Fruit fly (Drosophila melanogaster): Measurements from ENCODE around the gene CG10747.

CG10747 gene

dm6 chr2L:20120388-20121232 lies 29.5 kb upstream of the CG10747 start (continued):
- TF ChIP-seq CG6276 (GFP tag; optimal IDR thresholded peaks at IDR 0.05) (peak; percentile 72), CG3919 (GFP tag; optimal IDR thresholded peaks at IDR 0.05) (peak; percentile 66), CG15336 (GFP tag; IDR thresholded peaks at IDR 0.05) (no peak), topi (GFP tag; optimal IDR thresholded peaks at IDR 0.05) (peak; percentile 47), achi (GFP tag; optimal IDR thresholded peaks at IDR 0.05) (peak; percentile 35), CG31627 (GFP tag; optimal IDR thresholded peaks at IDR 0.05) (peak; percentile 85), svp (GFP tag) (peak; percentile 79), CG3032 (tag; optimal IDR thresholded peaks at IDR 0.05) (peak; percentile 70), dsx (GFP tag; optimal IDR thresholded peaks at IDR 0.05; ENCODE audit: poor library complexity, severe bottlenecking) (peak; percentile 52), Eip75B (GFP tag; optimal IDR thresholded peaks at IDR 0.05) (peak; percentile 30), CG1621 (tag; optimal IDR thresholded peaks at IDR 0.05) (peak; percentile 7), CG34406 (GFP tag; optimal IDR thresholded peaks at IDR 0.05) (peak; percentile 53), CG11902 (GFP tag; optimal IDR thresholded peaks at IDR 0.05) (peak; percentile 62), net (GFP tag; optimal IDR thresholded peaks at IDR 0.05) (peak; percentile 62), Sox102F (GFP tag; optimal IDR thresholded peaks at IDR 0.05) (peak; percentile 64), pdm3 (GFP tag; optimal IDR thresholded peaks at IDR 0.05) (peak; percentile 66), Smox (GFP tag; optimal IDR thresholded peaks at IDR 0.05) (peak; percentile 30), CG7368 (GFP tag; optimal IDR thresholded peaks at IDR 0.05) (no peak), vri (GFP tag; optimal IDR thresholded peaks at IDR 0.05) (peak; percentile 27), fkh (GFP tag; optimal IDR thresholded peaks at IDR 0.05) (no peak), salr (GFP tag; optimal IDR thresholded peaks at IDR 0.05) (peak; percentile 56 to 70), spab (GFP tag; optimal IDR thresholded peaks at IDR 0.05) (peak; percentile 50), Blimp-1 (GFP tag; optimal IDR thresholded peaks at IDR 0.05) (peak; percentile 33), Eip93F (GFP tag; optimal IDR thresholded peaks at IDR 0.05) (no peak), fd59A (GFP tag; optimal IDR thresholded peaks at IDR 0.05) (peak; percentile 42), CG4318 (GFP tag; optimal IDR thresholded peaks at IDR 0.05) (peak; percentile 53), CG6808 (GFP tag; optimal IDR thresholded peaks at IDR 0.05) (peak; percentile 60), Eip78C (GFP tag) (peak; percentile 89), CG10669 (GFP tag; optimal IDR thresholded peaks at IDR 0.05) (peak; percentile 49), esn (GFP tag; optimal IDR thresholded peaks at IDR 0.05) (peak; percentile 67), CG8119 (GFP tag; IDR thresholded peaks at IDR 0.05) (peak; percentile 80; the same call in 2 of the 3 replicates)

DNA sequence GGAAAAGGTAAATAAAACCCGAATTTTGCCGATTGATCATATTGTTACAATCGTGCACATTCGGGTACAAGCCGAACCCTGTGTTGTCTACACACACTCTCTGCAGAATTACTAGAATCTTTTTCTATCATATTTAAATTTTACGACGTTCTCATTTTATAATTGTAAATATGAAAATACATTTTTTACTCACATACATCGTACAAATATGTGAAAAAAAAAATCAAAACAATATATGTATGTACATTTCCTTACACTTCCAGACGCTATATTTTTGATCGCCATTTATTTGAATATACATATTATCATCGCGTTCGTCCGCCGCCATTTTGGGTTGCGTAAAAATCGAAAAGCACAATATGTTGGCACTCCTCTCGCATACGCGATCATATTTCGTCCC lies 26.6 kb upstream of the CG10747 start:
- TF ChIP-seq eg (GFP tag; IDR thresholded peaks at IDR 0.05) (no peak), Eip78C (GFP tag) (peak; percentile 54), fd85E (GFP tag; optimal IDR thresholded peaks at IDR 0.05) (no peak)

DNA sequence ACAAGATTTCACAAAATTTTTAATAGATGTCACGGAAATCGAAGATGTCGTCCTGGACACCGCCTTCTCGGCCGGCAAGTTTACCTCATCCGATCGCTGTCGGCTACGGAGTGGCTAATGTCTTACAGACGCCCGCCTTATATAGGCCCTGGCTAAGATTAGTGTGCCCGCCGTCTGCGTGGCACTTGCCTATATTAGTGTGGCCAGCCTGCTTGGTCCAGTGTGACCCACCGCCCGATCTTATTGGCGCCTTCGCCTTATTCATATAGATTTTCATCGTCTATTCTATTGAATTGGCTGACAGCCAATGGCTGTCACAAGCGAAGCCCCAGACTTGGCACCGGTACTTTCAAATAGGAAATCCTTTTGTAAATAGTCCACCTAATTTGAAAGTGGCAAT lies 24.7 kb upstream of the CG10747 start:
- TF ChIP-seq Sox15 (GFP tag; optimal IDR thresholded peaks at IDR 0.05) (no peak), Sox102F (GFP tag; optimal IDR thresholded peaks at IDR 0.05) (no peak), Lpt (GFP tag; optimal IDR thresholded peaks at IDR 0.05) (no peak), Smox (GFP tag; optimal IDR thresholded peaks at IDR 0.05) (no peak), Eip78C (GFP tag) (no peak), CG1621 (tag; optimal IDR thresholded peaks at IDR 0.05) (no peak), CG31627 (GFP tag; optimal IDR thresholded peaks at IDR 0.05) (no peak), CG6808 (GFP tag; optimal IDR thresholded peaks at IDR 0.05) (no peak), Sox14 (GFP tag; optimal IDR thresholded peaks at IDR 0.05) (no peak), CG6854 (GFP tag; optimal IDR thresholded peaks at IDR 0.05) (no peak), fd59A (GFP tag; optimal IDR thresholded peaks at IDR 0.05) (no peak), CG8119 (GFP tag; IDR thresholded peaks at IDR 0.05) (no peak), CG3032 (tag; optimal IDR thresholded peaks at IDR 0.05) (no peak), CG6276 (GFP tag; optimal IDR thresholded peaks at IDR 0.05) (no peak), CG10669 (GFP tag; optimal IDR thresholded peaks at IDR 0.05) (no peak)

Measured in whole organism, prepupa.